Fruit fly (Drosophila melanogaster): ENCODE measurements around the gene BuGZ.

- TF ChIP-seq usp (GFP tag; optimal IDR thresholded peaks at IDR 0.05) (no peak), psq (optimal IDR thresholded peaks at IDR 0.05) (no peak), CG8478 (optimal IDR thresholded peaks at IDR 0.05) (no peak), pan (optimal IDR thresholded peaks at IDR 0.05) (no peak)
These were observed at the start of gene BuGZ, which contains the start of gene LSm7 for dm6 chr2L:16743055-16743805.
